Worm (Caenorhabditis elegans): ENCODE data around the gene hcf-1.

hcf-1 gene

ce11 chrIV:7782292-7782691 is 8.2 kb upstream of the hcf-1 start, which contains the start of gene sec-10:
Gene sec-10, minus strand, starts transcription at chrIV:7782499.
- TF ChIP-seq dve-1 (tag; optimal IDR thresholded peaks at IDR 0.05; ENCODE audit: insufficient read depth) (peak; percentile 57), saeg-2 (GFP tag; IDR thresholded peaks at IDR 0.05) (no peak), daf-16 (GFP tag; optimal IDR thresholded peaks at IDR 0.05) (no peak), daf-16 (tag; optimal IDR thresholded peaks at IDR 0.05) (peak; percentile 42), nhr-76 (tag; optimal IDR thresholded peaks at IDR 0.05) (no peak), T26A8.4 (GFP tag; IDR thresholded peaks at IDR 0.05) (peak; percentile 64; the same call in 1 of the 2 replicates), php-3 (GFP tag; IDR thresholded peaks at IDR 0.05) (peak; percentile 63), tag-97 (GFP tag; IDR thresholded peaks at IDR 0.05) (no peak), lin-38 (GFP tag; IDR thresholded peaks at IDR 0.05) (peak; percentile 43; the same call in 1 of the 2 replicates), ama-1 (optimal IDR thresholded peaks at IDR 0.05) (no peak), lin-39 (tag; optimal IDR thresholded peaks at IDR 0.05) (no peak), pqm-1 (tag; optimal IDR thresholded peaks at IDR 0.05) (peak; percentile 9), dmd-8 (GFP tag; IDR thresholded peaks at IDR 0.05) (no peak), nhr-28 (tag; optimal IDR thresholded peaks at IDR 0.05) (peak; percentile 68), zfp-3 (GFP tag; conservative IDR thresholded peaks at IDR 0.05) (peak; percentile 60; the same call in 1 of the 2 replicates), lim-7 (GFP tag; IDR thresholded peaks at IDR 0.05) (no peak), arid-1 (GFP tag; conservative IDR thresholded peaks at IDR 0.05) (0 out of 2 replicates have a peak, but pooled peaks have one; percentile 33)

- TF ChIP-seq daf-16 (GFP tag; optimal IDR thresholded peaks at IDR 0.05) (peak in 1 of 2 experiments; percentile 0), daf-16 (tag; optimal IDR thresholded peaks at IDR 0.05) (no peak), lin-39 (tag; optimal IDR thresholded peaks at IDR 0.05) (no peak)
Measured at ce11 chrIV:7778865-7779264, 4.8 kb upstream of the hcf-1 start, which contains the start of gene rpap-3. Gene rpap-3, minus strand, starts transcription at chrIV:7778965.

ce11 chrIV:7775725-7776124 is 1.6 kb upstream of the hcf-1 start, which contains the start of gene swd-2.1:
Gene swd-2.1, plus strand, starts transcription at chrIV:7776025.
- TF ChIP-seq hlh-30 (tag; optimal IDR thresholded peaks at IDR 0.05; ENCODE audit: insufficient read depth), result no peak
- TF ChIP-seq snpc-1.2 (GFP tag; IDR thresholded peaks at IDR 0.05), result no peak

ce11 chrIV:7770162-7770561 is 3.9 kb downstream of the hcf-1 start, which contains the start of gene rdl-1:
Gene rdl-1, minus strand, starts transcription at chrIV:7770262.
- TF ChIP-seq pha-4 (GFP tag; IDR thresholded peaks at IDR 0.05) (no peak), pha-4 (tag; optimal IDR thresholded peaks at IDR 0.05) (no peak), nhr-41 (GFP tag; IDR thresholded peaks at IDR 0.05) (no peak), pqm-1 (tag; optimal IDR thresholded peaks at IDR 0.05) (no peak), cey-2 (tag; optimal IDR thresholded peaks at IDR 0.05; ENCODE audit: borderline replicate concordance, insufficient read depth) (no peak), lin-1 (GFP tag; IDR thresholded peaks at IDR 0.05) (no peak), skn-1 (tag; optimal IDR thresholded peaks at IDR 0.05) (no peak), mxl-3 (GFP tag; optimal IDR thresholded peaks at IDR 0.05) (no peak), sdz-12 (GFP tag; optimal IDR thresholded peaks at IDR 0.05) (no peak), unc-62 (GFP tag; optimal IDR thresholded peaks at IDR 0.05 in 1 of 2) (no peak), unc-62 (tag; optimal IDR thresholded peaks at IDR 0.05) (no peak)

- TF ChIP-seq spr-3 (GFP tag; optimal IDR thresholded peaks at IDR 0.05) (no peak), unc-62 (GFP tag; optimal IDR thresholded peaks at IDR 0.05 in 1 of 2) (peak in 1 of 2 experiments; percentile 73), unc-62 (tag; optimal IDR thresholded peaks at IDR 0.05) (no peak), nhr-76 (tag; optimal IDR thresholded peaks at IDR 0.05) (no peak), lin-39 (tag; optimal IDR thresholded peaks at IDR 0.05) (no peak), snpc-1.2 (GFP tag; IDR thresholded peaks at IDR 0.05) (peak; percentile 67; the same call in 1 of the 2 replicates), tra-1 (GFP tag; IDR thresholded peaks at IDR 0.05) (no peak), lin-38 (GFP tag; IDR thresholded peaks at IDR 0.05) (0 out of 2 replicates have a peak, but pooled peaks have one; percentile 5)
Measured at ce11 chrIV:7764319-7764718, 9.8 kb downstream of the hcf-1 start.

ce11 chrIV:7763748-7764147 is 10.3 kb downstream of the hcf-1 start, which contains the start of the genes C46A5.6 and C46A5.1:
Gene C46A5.6, minus strand, starts transcription at chrIV:7763848.
Gene C46A5.1, plus strand, starts transcription at chrIV:7763931.
- TF ChIP-seq madf-9 (GFP tag; conservative IDR thresholded peaks at IDR 0.05) (no peak), dve-1 (tag; optimal IDR thresholded peaks at IDR 0.05; ENCODE audit: insufficient read depth) (no peak), ceh-20 (GFP tag; IDR thresholded peaks at IDR 0.05) (no peak), hlh-11 (tag; optimal IDR thresholded peaks at IDR 0.05) (no peak), lin-39 (tag; optimal IDR thresholded peaks at IDR 0.05) (no peak), ZK546.5 (tag; optimal IDR thresholded peaks at IDR 0.05) (no peak), mdt-29 (GFP tag; IDR thresholded peaks at IDR 0.05) (no peak)
